Worm (Caenorhabditis elegans) whole organism, L3 larva: Measurements from ENCODE around the gene sft-4.

ENCODE experiments used
- aly-2 ChIP-seq: fragments of 150-350 bp; optimal IDR thresholded peaks from 2 replicates; lab custom pipeline; 2014; ENCODE audit warnings: missing biosample characterization, missing genetic modification characterization
- ceh-82 ChIP-seq: fragments of 150-350 bp; optimal IDR thresholded peaks from 2 replicates; lab custom pipeline; 2014; ENCODE audit warnings: missing biosample characterization, missing genetic modification characterization
- elt-3 ChIP-seq, 3 experiments: fragments of 150-350 bp in 1 of 3; sonication (generic microtip) in 2 of 3; optimal IDR thresholded peaks; 2 replicates in 2 of 3; 4 replicates in 1 of 3; lab custom pipeline; 2014 to 2017; ENCODE audit warnings: missing biosample characterization in 3 of 3, missing genetic modification characterization in 3 of 3
- fkh-10 ChIP-seq: sonication (generic microtip); optimal IDR thresholded peaks from 2 replicates; lab custom pipeline; 2017; ENCODE audit warnings: missing biosample characterization, missing genetic modification reagents, missing genetic modification characterization
- fos-1 ChIP-seq: fragments of 150-350 bp; optimal IDR thresholded peaks from 2 replicates; lab custom pipeline; 2014; ENCODE audit warnings: missing biosample characterization, missing genetic modification characterization
- lin-39 ChIP-seq: fragments of 150-350 bp; optimal IDR thresholded peaks from 2 replicates; lab custom pipeline; 2018; ENCODE audit warnings: missing biosample characterization, missing genetic modification reagents, missing genetic modification characterization
- nhr-25 ChIP-seq: sonication (generic microtip); optimal IDR thresholded peaks from 2 replicates; lab custom pipeline; 2017; ENCODE audit warnings: missing biosample characterization, missing genetic modification characterization
- nhr-28 ChIP-seq: fragments of 150-350 bp; optimal IDR thresholded peaks from 2 replicates; lab custom pipeline; 2014; ENCODE audit warnings: missing biosample characterization, missing genetic modification characterization
- nhr-77 ChIP-seq: fragments of 150-350 bp; optimal IDR thresholded peaks from 2 replicates; lab custom pipeline; 2014; ENCODE audit warnings: missing biosample characterization, missing genetic modification characterization
- pqm-1 ChIP-seq: fragments of 150-350 bp; optimal IDR thresholded peaks from 2 replicates; lab custom pipeline; 2017; ENCODE audit warnings: missing biosample characterization, missing genetic modification characterization, inconsistent platforms
- snpc-4 ChIP-seq: fragments of 150-350 bp; optimal IDR thresholded peaks from 2 replicates; lab custom pipeline; 2014; ENCODE audit warnings: missing biosample characterization, missing genetic modification characterization
- unc-39 ChIP-seq: sonication (generic microtip); optimal IDR thresholded peaks from 4 replicates; lab custom pipeline; 2017; ENCODE audit warnings: missing biosample characterization, missing genetic modification characterization
- unc-62 ChIP-seq: fragments of 150-350 bp; sonication (generic microtip); optimal IDR thresholded peaks from 4 replicates; lab custom pipeline; 2014; ENCODE audit warnings: missing biosample characterization, missing genetic modification reagents, missing genetic modification characterization

DNA sequence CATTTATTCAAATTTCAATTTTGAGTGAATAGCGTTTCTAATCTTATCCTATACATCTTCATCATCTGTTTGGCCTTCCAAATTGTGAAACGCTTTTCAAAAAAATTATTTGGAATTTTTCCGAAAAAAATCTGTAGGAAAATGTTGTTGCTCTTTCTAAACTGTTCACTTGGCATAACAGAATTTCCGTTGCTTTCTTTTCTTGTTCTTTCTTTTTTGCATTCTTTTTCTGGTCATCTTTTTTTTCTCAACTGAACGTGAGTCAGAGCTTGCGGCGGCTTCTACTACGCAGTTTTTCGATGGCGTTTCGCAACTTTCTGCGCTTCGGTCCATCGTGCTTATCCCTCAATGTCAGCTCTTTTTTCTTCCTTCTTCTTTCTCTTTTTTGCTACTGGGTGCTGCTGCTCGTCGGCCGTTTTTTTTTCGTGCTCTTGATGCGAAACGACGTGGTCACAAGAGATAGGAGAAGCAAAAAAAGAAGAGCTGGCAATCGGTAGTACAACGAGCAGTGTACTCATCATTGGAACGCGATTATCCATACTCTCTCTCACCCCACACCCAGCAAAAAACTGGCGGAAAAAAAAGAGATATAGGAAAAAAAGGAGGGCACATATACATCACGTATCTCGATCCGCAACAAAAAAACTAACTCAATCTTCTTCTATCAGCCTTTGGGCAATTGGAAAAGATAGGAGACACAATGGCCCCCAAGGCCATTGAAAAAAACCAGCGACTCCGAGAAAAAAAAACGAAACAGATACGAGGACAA, 39.4 kb upstream of the sft-4 start:
- TF ChIP-seq aly-2 (tag; lab: Kevin White, UChicago) (no peak), fkh-10 (GFP tag; lab: Kevin White, UChicago) (peak; percentile 71), nhr-77 (no peak), nhr-25 (tag; lab: Kevin White, UChicago) (no peak), elt-3 (tag; optimal IDR thresholded peaks at IDR 0.05; lab: Kevin White, UChicago) (no peak), unc-39 (tag; lab: Kevin White, UChicago) (no peak), ceh-82 (tag; lab: Kevin White, UChicago) (no peak), lin-39 (no peak), nhr-28 (tag; lab: Kevin White, UChicago) (no peak), unc-62 (GFP tag; lab: Kevin White, UChicago) (no peak), fos-1 (tag; lab: Kevin White, UChicago) (no peak), snpc-4 (tag; lab: Kevin White, UChicago) (no peak), pqm-1 (no peak)
